Fruit fly (Drosophila melanogaster) whole organism, embryonic: ENCODE results near the gene CG10866.
A peak's percentile ranks its signal among the peaks of the same experiment; 100 is the strongest.

ENCODE experiments used
- Aef1 ChIP-seq: fragments of 200-800 bp; sonication (Bioruptor generic); IDR thresholded peaks from 3 replicates; pipeline ENCODE4 v1.3.6; 2022; ENCODE audit warnings: missing biosample characterization, missing genetic modification characterization
- Atf6 ChIP-seq: fragments of 200-800 bp; sonication (Bioruptor generic); IDR thresholded peaks from 2 replicates; pipeline ENCODE4 v1.3.6; 2022; ENCODE audit warnings: missing biosample characterization, missing genetic modification characterization
- CG10366 ChIP-seq: fragments of 200-800 bp; sonication (Bioruptor generic); IDR thresholded peaks from 2 replicates; pipeline ENCODE4 v1.3.6; 2022; ENCODE audit warnings: missing biosample characterization, missing genetic modification characterization
- CG10565 ChIP-seq: fragments of 200-800 bp; sonication (Bioruptor generic); optimal IDR thresholded peaks from 3 replicates; lab custom pipeline; 2016; ENCODE audit warnings: missing biosample characterization, mild to moderate bottlenecking, missing genetic modification characterization
- CG12104 ChIP-seq: fragments of 200-800 bp; sonication (Bioruptor generic); optimal IDR thresholded peaks from 3 replicates; lab custom pipeline; 2016; ENCODE audit warnings: missing biosample characterization, missing genetic modification characterization
- CG12155 ChIP-seq: fragments of 200-800 bp; sonication (Bioruptor generic); optimal IDR thresholded peaks from 3 replicates; lab custom pipeline; 2016; ENCODE audit warnings: missing biosample characterization, missing genetic modification characterization
- CG14667 ChIP-seq: fragments of 200-800 bp; sonication (Bioruptor generic); IDR thresholded peaks from 2 replicates; pipeline ENCODE4 v1.3.6; 2022; ENCODE audit warnings: missing biosample characterization, missing genetic modification characterization
- CG14965 ChIP-seq: fragments of 200-800 bp; sonication (Bioruptor generic); optimal IDR thresholded peaks from 2 replicates; lab custom pipeline; 2016; ENCODE audit warnings: missing biosample characterization, missing genetic modification characterization, borderline replicate concordance
- CG1647 ChIP-seq: fragments of 200-800 bp; sonication (Bioruptor generic); optimal IDR thresholded peaks from 3 replicates; lab custom pipeline; 2016; ENCODE audit warnings: missing biosample characterization, missing genetic modification characterization
- CG18011 ChIP-seq: fragments of 200-800 bp; sonication (Bioruptor generic); optimal IDR thresholded peaks from 2 replicates; lab custom pipeline; 2017; ENCODE audit warnings: missing biosample characterization, missing genetic modification characterization, mild to moderate bottlenecking, moderate library complexity, missing genotype
- CG31388 ChIP-seq: fragments of 200-800 bp; sonication (Bioruptor generic); optimal IDR thresholded peaks from 2 replicates; lab custom pipeline; 2016; ENCODE audit warnings: missing biosample characterization, missing genetic modification characterization
- CG3407 ChIP-seq: fragments of 200-800 bp; sonication (Bioruptor generic); optimal IDR thresholded peaks from 2 replicates; lab custom pipeline; 2018; ENCODE audit warnings: missing biosample characterization, mild to moderate bottlenecking, missing genetic modification characterization
- CG4282 ChIP-seq: fragments of 200-800 bp; sonication (Bioruptor generic); optimal IDR thresholded peaks from 2 replicates; lab custom pipeline; 2016; ENCODE audit warnings: missing biosample characterization, missing genetic modification characterization
- CG5180 ChIP-seq: fragments of 200-800 bp; sonication (Bioruptor generic); optimal IDR thresholded peaks from 3 replicates; lab custom pipeline; 2017; ENCODE audit warnings: missing biosample characterization, missing genetic modification characterization, mild to moderate bottlenecking, moderate library complexity, missing genetic modification reagents
- CG6254 ChIP-seq: fragments of 200-800 bp; sonication (Bioruptor generic); optimal IDR thresholded peaks from 3 replicates; lab custom pipeline; 2017; ENCODE audit warnings: mild to moderate bottlenecking, missing biosample characterization, missing genetic modification reagents, missing genetic modification characterization
- CG6272 ChIP-seq: fragments of 200-800 bp; sonication (Bioruptor generic); IDR thresholded peaks from 2 replicates; pipeline ENCODE4 v1.3.6; 2022; ENCODE audit warnings: missing biosample characterization, missing genetic modification characterization
- CG6765 ChIP-seq: fragments of 200-800 bp; sonication (Bioruptor generic); optimal IDR thresholded peaks from 3 replicates; lab custom pipeline; 2017; ENCODE audit warnings: missing biosample characterization, mild to moderate bottlenecking, missing genetic modification characterization
- CG7372 ChIP-seq: fragments of 200-800 bp; sonication (Bioruptor generic); IDR thresholded peaks from 2 replicates; pipeline ENCODE4 v1.3.6; 2022; ENCODE audit warnings: missing biosample characterization, missing genetic modification characterization
- CG7745 ChIP-seq: fragments of 200-800 bp; sonication (Bioruptor generic); optimal IDR thresholded peaks from 2 replicates; lab custom pipeline; 2018; ENCODE audit warnings: missing biosample characterization, mild to moderate bottlenecking, missing genetic modification characterization, moderate library complexity
- CG8089 ChIP-seq: fragments of 200-800 bp; sonication (Bioruptor generic); optimal IDR thresholded peaks from 3 replicates; lab custom pipeline; 2016; ENCODE audit warnings: missing biosample characterization, missing genetic modification characterization
- CG9609 ChIP-seq: fragments of 200-800 bp; sonication (Bioruptor generic); optimal IDR thresholded peaks from 3 replicates; lab custom pipeline; 2016; ENCODE audit warnings: missing biosample characterization, missing genetic modification characterization
- Fer1 ChIP-seq: fragments of 200-800 bp; sonication (Bioruptor generic); optimal IDR thresholded peaks from 2 replicates; lab custom pipeline; 2017; ENCODE audit warnings: missing biosample characterization, mild to moderate bottlenecking, missing genetic modification characterization
- Hr51 ChIP-seq, 2 experiments: fragments of 200-800 bp; sonication (Bioruptor generic); optimal IDR thresholded peaks; 2 replicates in 1 of 2; 3 replicates in 1 of 2; lab custom pipeline; 2016 to 2018; ENCODE audit warnings: missing biosample characterization in 2 of 2, missing genetic modification characterization in 2 of 2, mild to moderate bottlenecking in 1 of 2, moderate library complexity in 1 of 2
- NFAT ChIP-seq: fragments of 200-800 bp; sonication (Bioruptor generic); IDR thresholded peaks from 2 replicates; pipeline ENCODE4 v1.3.6; 2022; ENCODE audit warnings: missing biosample characterization, missing genetic modification characterization
- Neu2 ChIP-seq: fragments of 200-800 bp; sonication (Bioruptor generic); optimal IDR thresholded peaks from 3 replicates; lab custom pipeline; 2016; ENCODE audit warnings: missing biosample characterization, missing genetic modification characterization, borderline replicate concordance
- Nf-YA ChIP-seq: fragments of 200-800 bp; sonication (Bioruptor generic); IDR thresholded peaks from 2 replicates; pipeline ENCODE4 v1.3.6; 2022; ENCODE audit warnings: missing biosample characterization, missing genetic modification characterization
- Oli ChIP-seq: fragments of 200-800 bp; sonication (Bioruptor generic); optimal IDR thresholded peaks from 2 replicates; lab custom pipeline; 2018; ENCODE audit warnings: missing biosample characterization, mild to moderate bottlenecking, missing genetic modification characterization, moderate library complexity
- Optix ChIP-seq: fragments of 200-800 bp; sonication (Bioruptor generic); IDR thresholded peaks from 3 replicates; pipeline ENCODE4 v1.3.6; 2022; ENCODE audit warnings: missing biosample characterization, missing genetic modification characterization
- Sin3A ChIP-seq: fragments of >200 bp; optimal IDR thresholded peaks from 2 replicates; lab custom pipeline; 2018
- Sry-β ChIP-seq: fragments of 200-800 bp; sonication (Bioruptor generic); optimal IDR thresholded peaks from 2 replicates; lab custom pipeline; 2018; ENCODE audit warnings: missing biosample characterization, mild to moderate bottlenecking, missing genetic modification characterization, moderate library complexity
- Tbp ChIP-seq: fragments of >200 bp; optimal IDR thresholded peaks from 2 replicates; lab custom pipeline; 2018; ENCODE audit warnings: missing biosample characterization, missing genetic modification characterization
- YL-1 ChIP-seq: fragments of 200-800 bp; sonication (Bioruptor generic); optimal IDR thresholded peaks from 3 replicates; lab custom pipeline; 2017; ENCODE audit warnings: missing biosample characterization, mild to moderate bottlenecking, missing genetic modification characterization
- al ChIP-seq: fragments of 200-800 bp; sonication (Bioruptor generic); IDR thresholded peaks from 2 replicates; pipeline ENCODE4 v1.3.6; 2022; ENCODE audit warnings: missing biosample characterization, missing genetic modification characterization
- cas ChIP-seq: fragments of 200-800 bp; sonication (Bioruptor generic); IDR thresholded peaks from 2 replicates; pipeline ENCODE4 v1.3.6; 2022; ENCODE audit warnings: missing biosample characterization, missing genetic modification characterization
- dmrt99B ChIP-seq: fragments of 200-800 bp; sonication (Bioruptor generic); optimal IDR thresholded peaks from 2 replicates; lab custom pipeline; 2018; ENCODE audit warnings: missing biosample characterization, mild to moderate bottlenecking, missing genetic modification characterization, moderate library complexity
- dysf ChIP-seq: fragments of 200-800 bp; sonication (Bioruptor generic); IDR thresholded peaks from 3 replicates; pipeline ENCODE4 v1.3.6; 2022; ENCODE audit warnings: missing biosample characterization, missing genetic modification characterization
- ems ChIP-seq: fragments of 200-800 bp; sonication (Bioruptor generic); optimal IDR thresholded peaks from 3 replicates; lab custom pipeline; 2016; ENCODE audit warnings: missing biosample characterization, missing genetic modification characterization
- insv ChIP-seq, 2 experiments: fragments of 200-800 bp; sonication (Bioruptor generic); optimal IDR thresholded peaks; 3 replicates each; lab custom pipeline; 2016 to 2018; ENCODE audit warnings: missing biosample characterization in 2 of 2, missing genetic modification characterization in 2 of 2
- jigr1 ChIP-seq: fragments of 200-800 bp; sonication (Bioruptor generic); IDR thresholded peaks from 3 replicates; pipeline ENCODE4 v1.3.6; 2022; ENCODE audit warnings: missing biosample characterization, missing genetic modification characterization
- lola ChIP-seq, 3 experiments: fragments of >200 bp in 2 of 3; fragments of 200-800 bp in 1 of 3; sonication (Bioruptor generic) in 1 of 3; optimal IDR thresholded peaks; 2 replicates each; lab custom pipeline; 2017 to 2019; ENCODE audit warnings: missing biosample characterization in 3 of 3, missing genetic modification characterization in 3 of 3, mild to moderate bottlenecking in 1 of 3, moderate library complexity in 1 of 3
- lov ChIP-seq, 2 experiments: fragments of 200-800 bp in 1 of 2; fragments of >200 bp in 1 of 2; sonication (Bioruptor generic) in 1 of 2; IDR thresholded peaks in 1 of 2; optimal IDR thresholded peaks in 1 of 2; 2 replicates in 1 of 2; 3 replicates in 1 of 2; pipeline versions ENCODE4 v1.3.6 to Lab custom; 2017 to 2022; ENCODE audit warnings: missing biosample characterization in 1 of 2, missing genetic modification characterization in 1 of 2
- odd ChIP-seq: fragments of 200-800 bp; sonication (Bioruptor generic); optimal IDR thresholded peaks from 2 replicates; lab custom pipeline; 2017; ENCODE audit warnings: missing biosample characterization, mild to moderate bottlenecking, missing genetic modification characterization
- salm ChIP-seq: fragments of 200-800 bp; sonication (Bioruptor generic); optimal IDR thresholded peaks from 2 replicates; lab custom pipeline; 2018; ENCODE audit warnings: missing biosample characterization, mild to moderate bottlenecking, missing genetic modification characterization
- sc ChIP-seq, 3 experiments: fragments of >200 bp in 2 of 3; fragments of 200-800 bp in 1 of 3; sonication (Bioruptor generic) in 1 of 3; optimal IDR thresholded peaks; 2 replicates in 2 of 3; 3 replicates in 1 of 3; lab custom pipeline; 2017; ENCODE audit warnings: mild to moderate bottlenecking in 1 of 3, missing biosample characterization in 1 of 3, missing genetic modification characterization in 1 of 3, missing genetic modification reagents in 1 of 3
- schlank ChIP-seq: fragments of 200-800 bp; sonication (Bioruptor generic); optimal IDR thresholded peaks from 2 replicates; lab custom pipeline; 2018; ENCODE audit warnings: missing biosample characterization, mild to moderate bottlenecking, missing genetic modification characterization
- slp2 ChIP-seq: fragments of 200-800 bp; sonication (Bioruptor generic); optimal IDR thresholded peaks from 2 replicates; lab custom pipeline; 2016; ENCODE audit warnings: missing biosample characterization, missing genetic modification characterization
- unc-4 ChIP-seq: fragments of 200-800 bp; sonication (Bioruptor generic); IDR thresholded peaks from 2 replicates; pipeline ENCODE4 v1.3.6; 2022; ENCODE audit warnings: missing biosample characterization, missing genetic modification characterization; ENCODE audit not compliant: partially characterized antibody
- z ChIP-seq: fragments of 200-800 bp; sonication (Bioruptor generic); IDR thresholded peaks from 3 replicates; pipeline ENCODE4 v1.3.6; 2022; ENCODE audit warnings: missing biosample characterization, missing genetic modification characterization

CG10866 gene

DNA sequence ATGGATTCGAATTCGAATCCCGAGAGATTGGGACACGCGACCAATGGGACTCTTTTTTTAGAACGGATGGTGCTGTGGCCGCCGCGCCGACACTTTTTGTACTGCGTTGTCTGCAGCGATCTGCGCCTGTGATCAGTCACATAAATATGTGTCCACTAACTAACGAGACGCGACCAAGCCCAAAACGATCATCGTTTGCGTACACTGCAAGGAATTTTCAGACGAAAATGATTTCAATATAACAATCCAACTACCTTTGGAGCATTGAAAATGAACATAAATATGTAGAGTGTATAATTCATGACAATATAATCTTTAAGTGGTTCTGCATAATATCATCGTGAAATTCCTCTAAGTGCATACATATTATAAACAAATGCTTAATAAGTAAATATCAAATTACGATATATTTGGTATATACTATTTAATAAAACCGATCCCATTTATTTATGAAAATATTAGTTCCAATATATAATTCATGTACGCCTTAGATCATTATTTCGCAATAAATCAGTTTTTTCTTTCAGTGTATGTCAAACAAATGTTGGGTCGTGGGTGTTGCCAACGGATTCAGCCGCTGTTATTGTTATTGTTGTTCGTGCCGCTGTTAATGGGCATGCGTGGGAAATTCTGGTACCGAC lies 2.1 kb downstream of the CG10866 start, which contains the start of gene Eip63F-1 (continued):
- TF ChIP-seq Nf-YA (GFP tag; lab: Robert Waterston, UW) = no peak
- TF ChIP-seq CG3407 (GFP tag; lab: Kevin White, UChicago) = peak; percentile 13
- no peak for TF ChIP-seq lov (optimal IDR thresholded peaks at IDR 0.05; lab: Kevin White, UChicago)
- TF ChIP-seq lov (GFP tag; IDR thresholded peaks at IDR 0.05; lab: Robert Waterston, UW) = no peak
- TF ChIP-seq dysf (GFP tag; lab: Robert Waterston, UW) = peak; percentile 71
- TF ChIP-seq CG14965 (GFP tag; lab: Kevin White, UChicago) = no peak
- TF ChIP-seq CG6254 (GFP tag; lab: Kevin White, UChicago) = peak; percentile 28
- TF ChIP-seq CG14667 (GFP tag; lab: Robert Waterston, UW) = no peak
- no peak for TF ChIP-seq Neu2 (GFP tag; lab: Kevin White, UChicago)
- peak; percentile 51 for TF ChIP-seq odd
- no peak for TF ChIP-seq CG9609 (GFP tag; lab: Kevin White, UChicago)
- no peak for TF ChIP-seq Sry-β (GFP tag; lab: Kevin White, UChicago)
- TF ChIP-seq ems (GFP tag; lab: Kevin White, UChicago) = no peak
- no peak for TF ChIP-seq CG18011 (GFP tag; lab: Kevin White, UChicago)
- TF ChIP-seq sc (optimal IDR thresholded peaks at IDR 0.05; lab: Kevin White, UChicago) = no peak
- peak; percentile 2 for TF ChIP-seq sc (GFP tag; optimal IDR thresholded peaks at IDR 0.05; lab: Kevin White, UChicago)
- no peak for TF ChIP-seq cas (GFP tag; lab: Robert Waterston, UW)
- peak; percentile 54; the same call in 1 of the 2 replicates for TF ChIP-seq al (GFP tag; lab: Robert Waterston, UW)
- peak in 1 of 2 experiments; percentile 85 for TF ChIP-seq Hr51 (GFP tag; optimal IDR thresholded peaks at IDR 0.05; lab: Kevin White, UChicago)
- TF ChIP-seq insv (GFP tag; optimal IDR thresholded peaks at IDR 0.05; lab: Kevin White, UChicago) = no peak
- no peak for TF ChIP-seq z
- peak; percentile 50 for TF ChIP-seq CG6765 (GFP tag; lab: Kevin White, UChicago)
- TF ChIP-seq Atf6 = peak; percentile 67
- TF ChIP-seq CG4282 (GFP tag; lab: Kevin White, UChicago) = no peak
- no peak for TF ChIP-seq Tbp (GFP tag; lab: Kevin White, UChicago)
- no peak for TF ChIP-seq CG7745 (tag; lab: Kevin White, UChicago)
- TF ChIP-seq Sin3A (lab: Kevin White, UChicago) = no peak
- TF ChIP-seq CG10366 (GFP tag; lab: Robert Waterston, UW) = peak; percentile 63; the same call in 1 of the 2 replicates
- TF ChIP-seq NFAT (GFP tag; lab: Robert Waterston, UW) = no peak
- no peak for TF ChIP-seq unc-4 (GFP tag; lab: Robert Waterston, UW)
- peak; percentile 38; the same call in 1 of the 3 replicates for TF ChIP-seq Aef1 (GFP tag; lab: Robert Waterston, UW)
- TF ChIP-seq schlank (tag; lab: Kevin White, UChicago) = no peak
- TF ChIP-seq CG5180 (GFP tag; lab: Kevin White, UChicago) = peak; percentile 59
- no peak for TF ChIP-seq YL-1 (GFP tag; lab: Kevin White, UChicago)
- TF ChIP-seq CG1647 (GFP tag; lab: Kevin White, UChicago) = no peak
- TF ChIP-seq slp2 (GFP tag; lab: Kevin White, UChicago) = no peak
- TF ChIP-seq dmrt99B (tag; lab: Kevin White, UChicago) = peak; percentile 71
- peak; percentile 43 for TF ChIP-seq CG12104 (GFP tag; lab: Kevin White, UChicago)
- TF ChIP-seq CG6272 = no peak
- no peak for TF ChIP-seq Optix (GFP tag; lab: Robert Waterston, UW)
- TF ChIP-seq CG10565 (GFP tag; lab: Kevin White, UChicago) = no peak
- TF ChIP-seq CG12155 (GFP tag; lab: Kevin White, UChicago) = peak; percentile 49
- no peak for TF ChIP-seq lola (GFP tag; optimal IDR thresholded peaks at IDR 0.05; lab: Kevin White, UChicago)
- no peak for TF ChIP-seq jigr1 (GFP tag; lab: Robert Waterston, UW)
- peak; percentile 68 for TF ChIP-seq Fer1 (GFP tag; lab: Kevin White, UChicago)
- 0 out of 2 replicates have a peak, but pooled peaks have one; percentile 16 for TF ChIP-seq CG7372
- no peak for TF ChIP-seq CG31388 (GFP tag; lab: Kevin White, UChicago)
- peak; percentile 32 for TF ChIP-seq salm (tag; lab: Kevin White, UChicago)
- TF ChIP-seq Oli (tag; lab: Kevin White, UChicago) = peak; percentile 78
- TF ChIP-seq CG8089 = no peak
